Fruit fly (Drosophila melanogaster): ENCODE measurements around the gene homer.

homer gene

DNA sequence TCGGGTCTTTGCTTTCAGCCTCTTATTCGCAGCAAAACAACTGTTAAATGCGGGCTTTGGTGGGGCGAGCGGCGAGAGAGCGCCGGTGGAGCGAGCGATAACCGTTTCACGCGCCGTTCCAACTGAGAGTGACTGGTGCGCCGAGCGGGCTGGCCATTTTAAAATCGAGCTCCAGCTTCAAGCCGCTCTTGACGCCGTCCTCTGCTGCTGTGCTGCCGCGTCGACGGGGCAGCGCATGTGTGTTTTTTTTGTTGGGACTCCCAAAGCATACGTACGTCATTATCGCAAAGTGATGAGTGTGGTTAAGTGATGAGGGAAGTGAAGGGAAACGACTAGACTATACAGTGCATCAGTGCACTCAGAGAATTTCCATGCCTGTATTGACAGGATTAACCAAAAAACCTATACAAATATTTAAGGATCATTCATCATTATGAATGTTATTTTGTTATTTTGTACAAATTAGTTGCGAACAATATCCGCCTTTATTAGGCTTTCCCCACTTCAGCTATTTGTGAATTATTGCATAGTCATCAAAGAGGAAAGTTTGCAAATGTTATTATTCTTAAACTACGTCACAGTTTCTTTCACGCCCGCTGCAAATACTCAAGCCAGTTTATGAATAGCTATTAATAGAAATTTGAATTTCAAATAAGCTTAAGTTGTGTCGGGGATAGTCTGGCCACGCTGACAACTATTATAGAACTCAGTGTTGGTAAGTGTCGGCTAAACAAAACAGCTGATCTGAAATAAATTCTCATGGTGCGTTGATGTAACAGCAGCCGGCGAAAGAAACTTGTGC, 49.7 kb downstream of the homer start, which contains the start of gene Spn27A (continued):
- TF ChIP-seq Mad (GFP tag; optimal IDR thresholded peaks at IDR 0.05) (no peak), CG2875 (GFP tag; optimal IDR thresholded peaks at IDR 0.05) (peak; percentile 66), CG13624 (GFP tag; optimal IDR thresholded peaks at IDR 0.05) (peak; percentile 65), Sox102F (GFP tag; optimal IDR thresholded peaks at IDR 0.05) (no peak), btn (GFP tag; optimal IDR thresholded peaks at IDR 0.05) (peak; percentile 1), Meics (GFP tag; optimal IDR thresholded peaks at IDR 0.05) (no peak), slp2 (GFP tag; optimal IDR thresholded peaks at IDR 0.05) (peak; percentile 53), CG10147 (GFP tag; optimal IDR thresholded peaks at IDR 0.05) (peak; percentile 30), CG8281 (tag; optimal IDR thresholded peaks at IDR 0.05) (peak; percentile 21), fd64A (GFP tag; optimal IDR thresholded peaks at IDR 0.05) (no peak), Dek (tag; optimal IDR thresholded peaks at IDR 0.05) (peak; percentile 43), CG11093 (GFP tag; IDR thresholded peaks at IDR 0.05) (no peak), CG2120 (GFP tag; optimal IDR thresholded peaks at IDR 0.05) (peak; percentile 76), CG17829 (tag; optimal IDR thresholded peaks at IDR 0.05) (peak; percentile 59), CoRest (tag; optimal IDR thresholded peaks at IDR 0.05) (peak; percentile 68), hbn (GFP tag; IDR thresholded peaks at IDR 0.05; ENCODE audit: partially characterized antibody) (peak; percentile 26), Tbp (GFP tag; optimal IDR thresholded peaks at IDR 0.05) (no peak), Sox100B (GFP tag; optimal IDR thresholded peaks at IDR 0.05) (peak; percentile 59), maf-S (GFP tag; optimal IDR thresholded peaks at IDR 0.05) (peak; percentile 42), hkb (optimal IDR thresholded peaks at IDR 0.05) (no peak), hkb (GFP tag; IDR thresholded peaks at IDR 0.05) (peak; percentile 50; the same call in 1 of the 2 replicates), salm (tag; optimal IDR thresholded peaks at IDR 0.05) (peak; percentile 31), CG14667 (GFP tag; IDR thresholded peaks at IDR 0.05) (no peak; the same call in 1 of the 2 replicates), CG6813 (GFP tag; optimal IDR thresholded peaks at IDR 0.05) (peak; percentile 25), ems (GFP tag; optimal IDR thresholded peaks at IDR 0.05) (peak; percentile 27), CG8924 (tag; optimal IDR thresholded peaks at IDR 0.05) (no peak), oc (tag; optimal IDR thresholded peaks at IDR 0.05) (peak; percentile 66), ac (GFP tag; optimal IDR thresholded peaks at IDR 0.05) (no peak), CG7372 (GFP tag; IDR thresholded peaks at IDR 0.05) (no peak), Six4 (GFP tag; optimal IDR thresholded peaks at IDR 0.05) (peak; percentile 25), kah (GFP tag; optimal IDR thresholded peaks at IDR 0.05) (peak; percentile 8), Fer1 (GFP tag; optimal IDR thresholded peaks at IDR 0.05) (peak; percentile 46), Side (GFP tag; optimal IDR thresholded peaks at IDR 0.05) (peak; percentile 54), fd96Cb (tag; optimal IDR thresholded peaks at IDR 0.05) (peak; percentile 59), twi (tag; optimal IDR thresholded peaks at IDR 0.05) (peak; percentile 42), Max (GFP tag; optimal IDR thresholded peaks at IDR 0.05) (peak; percentile 66), CG1024 (GFP tag; IDR thresholded peaks at IDR 0.05) (no peak), CG6175 (GFP tag; IDR thresholded peaks at IDR 0.05) (no peak; the same call in 2 of the 3 replicates), pan (optimal IDR thresholded peaks at IDR 0.05) (no peak), pan (GFP tag; optimal IDR thresholded peaks at IDR 0.05 in 1 of 2, IDR thresholded peaks at IDR 0.05 in 1 of 2) (peak in 1 of 2 experiments; percentile 53), emc (GFP tag; optimal IDR thresholded peaks at IDR 0.05) (no peak), inv (GFP tag; IDR thresholded peaks at IDR 0.05; ENCODE audit: partially characterized antibody) (no peak), CG6854 (GFP tag; optimal IDR thresholded peaks at IDR 0.05) (no peak), wor (GFP tag; IDR thresholded peaks at IDR 0.05) (no peak; the same call in 1 of the 2 replicates), CG4730 (GFP tag; IDR thresholded peaks at IDR 0.05) (0 out of 2 replicates have a peak, but pooled peaks have one; percentile 25), CG7357 (GFP tag; IDR thresholded peaks at IDR 0.05) (peak; percentile 44; the same call in 1 of the 3 replicates), CG2199 (GFP tag; IDR thresholded peaks at IDR 0.05) (no peak), wdn (GFP tag; IDR thresholded peaks at IDR 0.05) (no peak), nerfin-2 (GFP tag; IDR thresholded peaks at IDR 0.05; ENCODE audit: partially characterized antibody) (no peak), mam (GFP tag; optimal IDR thresholded peaks at IDR 0.05) (peak; percentile 71)
